Worm (Caenorhabditis elegans) whole organism, L1 larva: Measurements from ENCODE around the gene ugt-61.

Source experiments
- C04F5.9 ChIP-seq: sonication (generic microtip); optimal IDR thresholded peaks from 2 replicates; lab custom pipeline; 2016; ENCODE audit warnings: missing genetic modification characterization, missing compliant biosample characterization
- elt-2 ChIP-seq: sonication (generic microtip); optimal IDR thresholded peaks from 2 replicates; lab custom pipeline; 2016; ENCODE audit warnings: missing genetic modification characterization, mild to moderate bottlenecking, inconsistent platforms, missing compliant biosample characterization, missing genetic modification reagents
- grh-1 ChIP-seq: fragments of 200-800 bp; sonication (Bioruptor generic); IDR thresholded peaks from 2 replicates; pipeline ENCODE4 v1.3.6; 2022; ENCODE audit warnings: missing genetic modification reagents, missing genetic modification characterization, missing compliant biosample characterization
- nhr-237 ChIP-seq: fragments of 150-350 bp; optimal IDR thresholded peaks from 2 replicates; lab custom pipeline; 2014; ENCODE audit warnings: missing biosample characterization, missing genetic modification characterization
- pag-3 ChIP-seq: sonication (generic microtip); optimal IDR thresholded peaks from 2 replicates; lab custom pipeline; 2017; ENCODE audit warnings: missing genetic modification characterization, mild to moderate bottlenecking, missing compliant biosample characterization, antibody characterized with exemption, borderline replicate concordance; ENCODE audit not compliant: insufficient read depth
- skn-1 ChIP-seq: fragments of 150-350 bp; optimal IDR thresholded peaks from 2 replicates; lab custom pipeline; 2014; ENCODE audit warnings: missing biosample characterization, missing genetic modification characterization

DNA sequence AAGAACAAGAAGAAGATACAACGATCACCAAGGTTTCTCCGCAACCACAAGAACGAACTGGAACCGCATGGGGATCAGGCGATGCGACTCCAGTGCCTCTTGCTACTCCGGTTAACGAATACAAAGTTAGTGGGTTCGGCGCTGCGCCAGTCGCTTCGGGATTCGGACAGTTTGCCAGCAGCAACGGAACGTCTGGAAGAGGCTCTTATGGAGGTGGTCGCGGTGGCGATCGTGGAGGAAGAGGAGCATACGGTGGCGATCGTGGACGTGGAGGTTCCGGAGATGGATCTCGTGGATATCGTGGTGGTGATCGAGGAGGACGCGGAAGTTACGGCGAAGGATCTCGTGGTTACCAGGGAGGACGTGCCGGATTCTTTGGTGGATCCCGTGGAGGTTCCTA is 15.8 kb downstream of the ugt-61 start:
- TF ChIP-seq grh-1 (GFP tag; lab: Robert Waterston, UW) (no peak), skn-1 (tag; lab: Kevin White, UChicago) (no peak), elt-2 (no peak), nhr-237 (tag; lab: Kevin White, UChicago) (no peak), pag-3 (no peak), C04F5.9 (tag; lab: Kevin White, UChicago) (no peak)
